Fruit fly (Drosophila melanogaster) whole organism, wandering third instar larva: ENCODE data around the gene CG5577.
"Not testable (repeated sequence)": the region's sequence is repeated elsewhere in the genome, so short reads cannot be mapped to it uniquely, and the experiment has no call there.

Experiments
- CG32264 ChIP-seq: fragments of 200-800 bp; sonication (Bioruptor generic); optimal IDR thresholded peaks from 2 replicates; lab custom pipeline; 2016; ENCODE audit warnings: missing biosample characterization, missing genetic modification characterization
- CG9705 ChIP-seq: fragments of 200-800 bp; sonication (Bioruptor generic); optimal IDR thresholded peaks from 2 replicates; lab custom pipeline; 2018; ENCODE audit warnings: missing biosample characterization, mild to moderate bottlenecking, missing genetic modification characterization
- CrebA ChIP-seq: fragments of 200-800 bp; sonication (Bioruptor generic); optimal IDR thresholded peaks from 2 replicates; lab custom pipeline; 2016; ENCODE audit warnings: missing biosample characterization, mild to moderate bottlenecking, missing genetic modification characterization, borderline replicate concordance
- Dfd ChIP-seq: fragments of >200 bp; optimal IDR thresholded peaks from 2 replicates; lab custom pipeline; 2017; ENCODE audit warnings: missing biosample characterization, missing genetic modification characterization
- Dif ChIP-seq: fragments of 200-275, 200-300 bp; sonication (Bioruptor generic); optimal IDR thresholded peaks from 2 replicates; lab custom pipeline; 2018; ENCODE audit warnings: missing biosample characterization, missing genetic modification characterization; ENCODE audit not compliant: partially characterized antibody
- GATAd ChIP-seq: sonication (Bioruptor generic); optimal IDR thresholded peaks from 2 replicates; lab custom pipeline; 2016; ENCODE audit warnings: missing biosample characterization, missing genetic modification characterization
- HLH106 ChIP-seq: fragments of 200-800 bp; optimal IDR thresholded peaks from 3 replicates; lab custom pipeline; 2019; ENCODE audit warnings: missing biosample characterization, mild to moderate bottlenecking, missing genetic modification characterization, moderate library complexity
- Hnf4 ChIP-seq: fragments of 200-800 bp; sonication (Bioruptor generic); optimal IDR thresholded peaks from 2 replicates; lab custom pipeline; 2016; ENCODE audit warnings: missing biosample characterization, mild to moderate bottlenecking, missing genetic modification characterization
- Hr83 ChIP-seq: fragments of 200-300 bp; sonication (Bioruptor generic); optimal IDR thresholded peaks from 2 replicates; lab custom pipeline; 2016; ENCODE audit warnings: missing biosample characterization, mild to moderate bottlenecking, missing genetic modification characterization, moderate library complexity; ENCODE audit not compliant: poor library complexity, severe bottlenecking
- Jra ChIP-seq: sonication (Bioruptor generic); optimal IDR thresholded peaks from 2 replicates; lab custom pipeline; 2016; ENCODE audit warnings: missing biosample characterization, missing genetic modification characterization
- Myc ChIP-seq: fragments of >200 bp; optimal IDR thresholded peaks from 2 replicates; lab custom pipeline; 2017
- OdsH ChIP-seq: fragments of 200-800 bp; sonication (Bioruptor generic); optimal IDR thresholded peaks from 2 replicates; lab custom pipeline; 2016; ENCODE audit warnings: missing biosample characterization, mild to moderate bottlenecking, missing genetic modification characterization
- Rel ChIP-seq, 2 experiments: fragments of 200-800 bp; sonication (Bioruptor generic) in 1 of 2; optimal IDR thresholded peaks; 2 replicates in 1 of 2; 3 replicates in 1 of 2; lab custom pipeline; 2016 to 2019; ENCODE audit warnings: mild to moderate bottlenecking in 2 of 2, missing biosample characterization in 2 of 2, missing genetic modification characterization in 2 of 2, moderate library complexity in 1 of 2
- Sp1 ChIP-seq: fragments of 200-800 bp; sonication (Bioruptor generic); optimal IDR thresholded peaks from 3 replicates; lab custom pipeline; 2019; ENCODE audit warnings: missing biosample characterization, mild to moderate bottlenecking, missing genetic modification characterization, moderate library complexity
- Vsx2 ChIP-seq: fragments of 200-300, 225-300 bp; sonication (Bioruptor generic); optimal IDR thresholded peaks from 2 replicates; lab custom pipeline; 2018; ENCODE audit warnings: missing biosample characterization, missing genetic modification characterization; ENCODE audit not compliant: partially characterized antibody
- br ChIP-seq: fragments of 200-800 bp; sonication (Bioruptor generic); optimal IDR thresholded peaks from 2 replicates; lab custom pipeline; 2016; ENCODE audit warnings: missing biosample characterization, missing genetic modification characterization
- brk ChIP-seq: fragments of 200-800 bp; sonication (Bioruptor generic); optimal IDR thresholded peaks from 2 replicates; lab custom pipeline; 2016; ENCODE audit warnings: missing biosample characterization, mild to moderate bottlenecking, missing genetic modification characterization
- dmrt93B ChIP-seq: fragments of 200-800 bp; sonication (Bioruptor generic); optimal IDR thresholded peaks from 2 replicates; lab custom pipeline; 2018; ENCODE audit warnings: missing biosample characterization, mild to moderate bottlenecking, missing genetic modification characterization
- ey ChIP-seq: fragments of 200-800 bp; sonication (Bioruptor generic); optimal IDR thresholded peaks from 2 replicates; lab custom pipeline; 2016; ENCODE audit warnings: missing biosample characterization, missing genetic modification characterization
- foxo ChIP-seq, 2 experiments: fragments of 200-800 bp; sonication (Bioruptor generic); optimal IDR thresholded peaks; 2 replicates in 1 of 2; 3 replicates in 1 of 2; lab custom pipeline; 2016 to 2017; ENCODE audit warnings: missing biosample characterization in 2 of 2, missing genetic modification characterization in 2 of 2
- fru ChIP-seq: fragments of 200-800 bp; sonication (Bioruptor generic); optimal IDR thresholded peaks from 3 replicates; lab custom pipeline; 2016; ENCODE audit warnings: missing biosample characterization, mild to moderate bottlenecking, missing genetic modification characterization
- h ChIP-seq: fragments of 200-800 bp; sonication (Bioruptor generic); optimal IDR thresholded peaks from 3 replicates; lab custom pipeline; 2016; ENCODE audit warnings: missing biosample characterization, mild to moderate bottlenecking, missing genetic modification characterization
- lola ChIP-seq: fragments of >200 bp; optimal IDR thresholded peaks from 2 replicates; lab custom pipeline; 2017; ENCODE audit warnings: missing biosample characterization, missing genetic modification characterization
- psq ChIP-seq: fragments of 200-800 bp; sonication (Bioruptor generic); optimal IDR thresholded peaks from 3 replicates; lab custom pipeline; 2017; ENCODE audit warnings: missing biosample characterization, mild to moderate bottlenecking, missing genetic modification characterization, moderate library complexity
- rgr ChIP-seq: fragments of 200-800 bp; sonication (Bioruptor generic); optimal IDR thresholded peaks from 3 replicates; lab custom pipeline; 2016; ENCODE audit warnings: missing biosample characterization, mild to moderate bottlenecking, missing genetic modification characterization
- sage ChIP-seq: fragments of 200-800 bp; sonication (Bioruptor generic); optimal IDR thresholded peaks from 2 replicates; lab custom pipeline; 2016; ENCODE audit warnings: missing biosample characterization, mild to moderate bottlenecking, missing genetic modification characterization
- sv ChIP-seq: fragments of 200-800 bp; sonication (Bioruptor generic); optimal IDR thresholded peaks from 3 replicates; lab custom pipeline; 2016; ENCODE audit warnings: missing biosample characterization, missing genetic modification characterization
- usp ChIP-seq: fragments of >200 bp; optimal IDR thresholded peaks from 2 replicates; lab custom pipeline; 2017; ENCODE audit warnings: missing biosample characterization, missing genetic modification characterization
- woc ChIP-seq: sonication (Bioruptor generic); optimal IDR thresholded peaks from 2 replicates; lab custom pipeline; 2016; ENCODE audit warnings: missing biosample characterization, mild to moderate bottlenecking, missing genetic modification characterization

Gene CG5577

DNA sequence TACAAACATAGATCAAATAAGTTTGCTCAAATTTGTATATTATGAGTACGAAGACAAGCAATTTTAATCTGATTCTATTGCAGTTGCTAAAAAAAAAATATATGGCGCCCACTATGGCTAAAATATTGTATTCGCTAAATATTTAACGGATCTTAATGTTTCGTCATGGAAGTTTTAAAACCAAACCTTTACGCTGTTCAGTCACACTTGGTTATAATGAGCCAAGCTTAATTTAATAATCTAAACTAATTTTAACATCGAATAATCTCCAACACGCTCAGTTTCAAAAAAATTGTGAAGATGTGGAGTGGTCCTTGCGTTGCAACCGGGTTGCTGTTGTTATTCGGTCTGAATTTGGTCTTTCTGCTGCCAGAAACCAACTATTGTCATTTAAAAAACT is 16.9 kb upstream of the CG5577 start, which contains the start of gene CG34002:
Gene CG34002, plus strand, starts transcription at position 301 of the 400 bp plus-strand sequence.
- not testable (repeated sequence) for TF ChIP-seq Hnf4; CG9705 (GFP tag; lab: Kevin White, UChicago); Dfd (GFP tag; lab: Kevin White, UChicago)

DNA sequence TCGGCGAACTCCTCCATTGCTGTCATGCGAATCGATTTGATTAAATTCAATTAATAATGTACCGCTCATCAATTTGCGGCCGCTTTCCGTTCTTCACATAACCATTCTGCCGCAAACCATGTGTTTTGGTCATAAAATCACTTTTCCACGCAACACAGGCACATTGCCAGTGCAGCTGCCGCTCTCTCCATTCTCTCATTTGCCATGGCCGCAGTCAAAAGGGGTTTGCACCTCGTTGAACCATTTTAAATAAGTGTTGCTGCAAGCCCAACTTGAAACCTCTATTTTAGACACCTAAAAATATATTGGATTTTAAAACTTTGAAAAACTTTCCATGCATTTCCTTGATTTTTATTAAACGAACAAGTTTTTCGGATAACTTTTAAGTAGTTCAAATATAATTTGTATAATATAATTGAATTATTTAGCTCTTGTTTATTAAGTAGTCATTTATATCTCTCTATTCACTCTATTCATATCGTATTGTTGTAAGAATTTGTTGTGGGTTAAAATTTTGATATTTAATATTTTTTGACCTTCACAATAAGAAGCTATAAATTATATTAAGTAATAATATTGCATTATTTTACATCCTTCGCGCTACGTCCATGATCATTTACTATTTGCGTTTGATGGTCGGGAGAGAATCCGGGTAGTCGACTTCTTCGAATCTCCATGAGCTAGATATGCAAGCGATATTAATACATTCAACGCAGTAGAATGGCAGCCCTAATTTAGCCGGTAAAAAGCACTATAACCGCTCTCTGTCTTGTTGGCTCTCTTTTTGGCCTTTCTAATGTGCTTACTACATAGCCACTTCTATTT is 15.6 kb upstream of the CG5577 start, which contains the start of gene CG5535:
Gene CG5535, minus strand, starts transcription at position 140 of the 825 bp plus-strand sequence.
- TF ChIP-seq Hr83 (GFP tag; lab: Kevin White, UChicago): peak; percentile 41
- TF ChIP-seq fru (GFP tag; lab: Kevin White, UChicago): peak; percentile 60
- TF ChIP-seq HLH106 (tag; lab: Kevin White, UChicago): peak; percentile 52
- no peak for TF ChIP-seq Jra (GFP tag; lab: Kevin White, UChicago)
- peak; percentile 72 for TF ChIP-seq Sp1 (GFP tag; lab: Kevin White, UChicago)
- peak; percentile 52 for TF ChIP-seq rgr (GFP tag; lab: Kevin White, UChicago)
- no peak for TF ChIP-seq Dfd (GFP tag; lab: Kevin White, UChicago)
- TF ChIP-seq h (GFP tag; lab: Kevin White, UChicago): peak; percentile 45
- TF ChIP-seq Hnf4: no peak
- TF ChIP-seq foxo (GFP tag; optimal IDR thresholded peaks at IDR 0.05; lab: Kevin White, UChicago): peak in 1 of 2 experiments; percentile 80
- TF ChIP-seq OdsH (GFP tag; lab: Kevin White, UChicago): peak; percentile 62
- TF ChIP-seq dmrt93B (GFP tag; lab: Kevin White, UChicago): peak; percentile 52
- TF ChIP-seq ey: peak; percentile 32
- peak; percentile 68 for TF ChIP-seq psq (GFP tag; lab: Kevin White, UChicago)
- peak; percentile 57 for TF ChIP-seq sv (GFP tag; lab: Kevin White, UChicago)
- TF ChIP-seq lola: no peak
- TF ChIP-seq br (GFP tag; lab: Kevin White, UChicago): peak; percentile 35
- TF ChIP-seq Myc (lab: Kevin White, UChicago): no peak

DNA sequence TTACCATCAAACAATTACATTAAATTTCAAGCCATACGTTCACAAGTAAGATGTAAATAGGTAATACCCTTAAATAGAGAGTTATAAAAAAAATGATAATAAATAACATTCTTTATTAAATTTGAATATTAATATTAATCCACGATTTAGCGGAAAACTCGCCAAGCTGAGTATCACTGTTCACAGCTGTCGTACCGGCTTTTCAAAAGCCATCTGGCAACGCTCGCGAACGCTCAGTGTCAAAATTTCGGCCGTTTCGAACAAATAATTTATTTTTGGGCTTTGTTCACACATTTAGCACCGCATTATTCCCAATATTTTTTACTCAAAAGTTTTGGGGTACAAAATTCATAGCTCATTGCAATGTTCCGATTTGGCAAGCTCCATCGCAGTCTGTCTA is 8.3 kb upstream of the CG5577 start, which contains the start of gene TrpRS-m:
Gene TrpRS-m, plus strand, starts transcription at position 211 of the 400 bp plus-strand sequence.
- TF ChIP-seq woc (GFP tag; lab: Kevin White, UChicago) (peak; percentile 60), usp (no peak), GATAd (GFP tag; lab: Kevin White, UChicago) (no peak), Myc (lab: Kevin White, UChicago) (peak; percentile 65), psq (GFP tag; lab: Kevin White, UChicago) (no peak), CrebA (GFP tag; lab: Kevin White, UChicago) (no peak), sv (GFP tag; lab: Kevin White, UChicago) (no peak), Dfd (GFP tag; lab: Kevin White, UChicago) (no peak), foxo (GFP tag; optimal IDR thresholded peaks at IDR 0.05; lab: Kevin White, UChicago) (no peak), sage (no peak)

- TF ChIP-seq h (GFP tag; lab: Kevin White, UChicago) (no peak), CG9705 (GFP tag; lab: Kevin White, UChicago) (no peak), HLH106 (tag; lab: Kevin White, UChicago) (peak; percentile 4), Vsx2 (GFP tag; lab: Kevin White, UChicago) (no peak), brk (GFP tag; lab: Kevin White, UChicago) (no peak), Rel (GFP tag; optimal IDR thresholded peaks at IDR 0.05; lab: Kevin White, UChicago) (no peak), Rel (tag; optimal IDR thresholded peaks at IDR 0.05; lab: Kevin White, UChicago) (peak; percentile 9), OdsH (GFP tag; lab: Kevin White, UChicago) (no peak), CG32264 (GFP tag; lab: Kevin White, UChicago) (no peak), Dif (GFP tag; lab: Kevin White, UChicago) (no peak), Sp1 (GFP tag; lab: Kevin White, UChicago) (no peak), GATAd (GFP tag; lab: Kevin White, UChicago) (no peak), sage (no peak), foxo (GFP tag; optimal IDR thresholded peaks at IDR 0.05; lab: Kevin White, UChicago) (no peak), usp (no peak), Hr83 (GFP tag; lab: Kevin White, UChicago) (no peak)
These were observed 5.7 kb upstream of the CG5577 start for dm6 chr3L:17846982-17847355.
